Fruit fly (Drosophila melanogaster) whole organism, embryonic: ENCODE results near the gene CycB3.

Experiments
- Atf-2 ChIP-seq: fragments of 200-800 bp; sonication (Bioruptor generic); optimal IDR thresholded peaks from 2 replicates; lab custom pipeline; 2016; ENCODE audit warnings: missing biosample characterization, missing genetic modification characterization
- Bgb ChIP-seq: fragments of 200-800 bp; sonication (Bioruptor generic); IDR thresholded peaks from 2 replicates; pipeline ENCODE4 v1.3.6; 2022; ENCODE audit warnings: missing biosample characterization, missing genetic modification characterization; ENCODE audit not compliant: partially characterized antibody
- CG11723 ChIP-seq: fragments of 200-800 bp; sonication (Bioruptor generic); optimal IDR thresholded peaks from 2 replicates; lab custom pipeline; 2017; ENCODE audit warnings: missing biosample characterization, mild to moderate bottlenecking, missing genetic modification characterization
- CG13424 ChIP-seq: fragments of 200-800 bp; sonication (Bioruptor generic); optimal IDR thresholded peaks from 2 replicates; lab custom pipeline; 2019; ENCODE audit warnings: missing biosample characterization, mild to moderate bottlenecking, missing genetic modification characterization, moderate library complexity
- CG14441 ChIP-seq: fragments of 200-800 bp; sonication (Bioruptor generic); IDR thresholded peaks from 2 replicates; pipeline ENCODE4 v1.3.6; 2022; ENCODE audit warnings: missing biosample characterization, missing genetic modification characterization
- CG14860 ChIP-seq: fragments of 200-800 bp; sonication (Bioruptor generic); IDR thresholded peaks from 3 replicates; pipeline ENCODE4 v1.3.6; 2022; ENCODE audit warnings: missing biosample characterization, missing genetic modification characterization; ENCODE audit not compliant: partially characterized antibody
- CG15011 ChIP-seq: fragments of 200-800 bp; sonication (Bioruptor generic); optimal IDR thresholded peaks from 3 replicates; lab custom pipeline; 2018; ENCODE audit warnings: missing biosample characterization, mild to moderate bottlenecking, missing genetic modification characterization
- CG15269 ChIP-seq: fragments of 200-800 bp; sonication (Bioruptor generic); optimal IDR thresholded peaks from 2 replicates; lab custom pipeline; 2018; ENCODE audit warnings: missing biosample characterization, mild to moderate bottlenecking, missing genetic modification characterization, moderate library complexity
- CG1602 ChIP-seq: fragments of 200-800 bp; sonication (Bioruptor generic); optimal IDR thresholded peaks from 3 replicates; lab custom pipeline; 2016; ENCODE audit warnings: missing biosample characterization, missing genetic modification characterization
- CG17829 ChIP-seq: fragments of 200-800 bp; optimal IDR thresholded peaks from 2 replicates; lab custom pipeline; 2019; ENCODE audit warnings: missing biosample characterization, mild to moderate bottlenecking, missing genetic modification characterization, moderate library complexity
- CG31441 ChIP-seq: fragments of 200-800 bp; sonication (Bioruptor generic); IDR thresholded peaks from 2 replicates; pipeline ENCODE4 v1.3.6; 2022; ENCODE audit warnings: missing biosample characterization, missing genetic modification characterization
- CG3163 ChIP-seq: fragments of 200-800 bp; sonication (Bioruptor generic); optimal IDR thresholded peaks from 3 replicates; lab custom pipeline; 2016; ENCODE audit warnings: missing biosample characterization, missing genetic modification characterization
- CG34224 ChIP-seq: fragments of 200-800 bp; sonication (Bioruptor generic); IDR thresholded peaks from 3 replicates; pipeline ENCODE4 v1.3.6; 2022; ENCODE audit warnings: missing biosample characterization, missing genetic modification characterization; ENCODE audit not compliant: partially characterized antibody
- CG34376 ChIP-seq: fragments of 200-800 bp; sonication (Bioruptor generic); optimal IDR thresholded peaks from 2 replicates; lab custom pipeline; 2018; ENCODE audit warnings: missing biosample characterization, mild to moderate bottlenecking, missing genetic modification characterization
- CG34422 ChIP-seq: fragments of 200-800 bp; sonication (Bioruptor generic); IDR thresholded peaks from 3 replicates; pipeline ENCODE4 v1.3.6; 2022; ENCODE audit warnings: missing biosample characterization, missing genetic modification characterization
- CG6654 ChIP-seq: fragments of 200-800 bp; sonication (Bioruptor generic); optimal IDR thresholded peaks from 2 replicates; lab custom pipeline; 2017; ENCODE audit warnings: missing biosample characterization, mild to moderate bottlenecking, missing genetic modification characterization
- CG8359 ChIP-seq: fragments of 200-800 bp; sonication (Bioruptor generic); optimal IDR thresholded peaks from 2 replicates; lab custom pipeline; 2017; ENCODE audit warnings: missing biosample characterization, mild to moderate bottlenecking, missing genetic modification characterization, borderline replicate concordance
- Dad ChIP-seq: fragments of 200-800 bp; sonication (Bioruptor generic); optimal IDR thresholded peaks from 3 replicates; lab custom pipeline; 2016; ENCODE audit warnings: missing biosample characterization, missing genetic modification characterization
- Fer2 ChIP-seq: fragments of 200-800 bp; sonication (Bioruptor generic); optimal IDR thresholded peaks from 2 replicates; lab custom pipeline; 2018; ENCODE audit warnings: missing biosample characterization, mild to moderate bottlenecking, missing genetic modification characterization, moderate library complexity
- Jarid2 ChIP-seq: fragments of 200-800 bp; sonication (Bioruptor generic); optimal IDR thresholded peaks from 3 replicates; lab custom pipeline; 2017; ENCODE audit warnings: mild to moderate bottlenecking, missing biosample characterization, missing genetic modification reagents, missing genetic modification characterization
- Kr ChIP-seq: fragments of 200-800 bp; sonication (Bioruptor generic); optimal IDR thresholded peaks from 2 replicates; lab custom pipeline; 2017; ENCODE audit warnings: missing biosample characterization, mild to moderate bottlenecking, missing genetic modification characterization
- Lhr ChIP-seq: fragments of 200-800 bp; sonication (Bioruptor generic); optimal IDR thresholded peaks from 3 replicates; lab custom pipeline; 2017; ENCODE audit warnings: mild to moderate bottlenecking, missing biosample characterization, missing genetic modification reagents, missing genetic modification characterization
- Meics ChIP-seq: fragments of 200-800 bp; sonication (Bioruptor generic); optimal IDR thresholded peaks from 2 replicates; lab custom pipeline; 2017; ENCODE audit warnings: missing biosample characterization, mild to moderate bottlenecking, missing genetic modification characterization
- Sox100B ChIP-seq: fragments of 200-800 bp; sonication (Bioruptor generic); optimal IDR thresholded peaks from 3 replicates; lab custom pipeline; 2018; ENCODE audit warnings: missing biosample characterization, mild to moderate bottlenecking, missing genetic modification characterization
- ab ChIP-seq: fragments of 200-800 bp; sonication (Bioruptor generic); optimal IDR thresholded peaks from 2 replicates; lab custom pipeline; 2016; ENCODE audit warnings: missing biosample characterization, missing genetic modification characterization
- ara ChIP-seq: fragments of 200-800 bp; sonication (Bioruptor generic); IDR thresholded peaks from 2 replicates; pipeline ENCODE4 v1.3.6; 2022; ENCODE audit warnings: missing biosample characterization, missing genetic modification characterization
- bigmax ChIP-seq: fragments of 200-800 bp; sonication (Bioruptor generic); optimal IDR thresholded peaks from 2 replicates; lab custom pipeline; 2018; ENCODE audit warnings: missing biosample characterization, mild to moderate bottlenecking, missing genetic modification characterization
- bsh ChIP-seq, 2 experiments: fragments of 200-800 bp; sonication (Bioruptor generic); optimal IDR thresholded peaks; 2 replicates each; lab custom pipeline; 2017 to 2018; ENCODE audit warnings: mild to moderate bottlenecking in 2 of 2, missing biosample characterization in 2 of 2, missing genetic modification characterization in 2 of 2, moderate library complexity in 1 of 2
- cg ChIP-seq: fragments of 200-800 bp; sonication (Bioruptor generic); optimal IDR thresholded peaks from 3 replicates; lab custom pipeline; 2019; ENCODE audit warnings: missing biosample characterization, mild to moderate bottlenecking, missing genetic modification characterization, moderate library complexity
- fd96Cb ChIP-seq: fragments of 200-800 bp; sonication (Bioruptor generic); optimal IDR thresholded peaks from 2 replicates; lab custom pipeline; 2018; ENCODE audit warnings: missing biosample characterization, mild to moderate bottlenecking, missing genetic modification characterization, moderate library complexity
- fru ChIP-seq: fragments of >200 bp; optimal IDR thresholded peaks from 2 replicates; lab custom pipeline; 2017
- ftz-f1 ChIP-seq: fragments of 200-800 bp; sonication (Bioruptor generic); optimal IDR thresholded peaks from 2 replicates; lab custom pipeline; 2016; ENCODE audit warnings: missing biosample characterization, missing genetic modification characterization
- gcm2 ChIP-seq: fragments of 200-800 bp; sonication (Bioruptor generic); optimal IDR thresholded peaks from 2 replicates; lab custom pipeline; 2016; ENCODE audit warnings: missing biosample characterization, missing genetic modification characterization
- hth ChIP-seq: fragments of >200 bp; optimal IDR thresholded peaks from 2 replicates; lab custom pipeline; 2017; ENCODE audit warnings: inconsistent platforms
- insv ChIP-seq, 2 experiments: fragments of 200-800 bp; sonication (Bioruptor generic); optimal IDR thresholded peaks; 3 replicates each; lab custom pipeline; 2016 to 2018; ENCODE audit warnings: missing biosample characterization in 2 of 2, missing genetic modification characterization in 2 of 2
- mam ChIP-seq: fragments of 200-800 bp; sonication (Bioruptor generic); optimal IDR thresholded peaks from 3 replicates; lab custom pipeline; 2016; ENCODE audit warnings: missing biosample characterization, missing genetic modification characterization
- nerfin-2 ChIP-seq: fragments of 200-800 bp; sonication (Bioruptor generic); IDR thresholded peaks from 2 replicates; pipeline ENCODE4 v1.3.6; 2022; ENCODE audit warnings: missing biosample characterization, missing genetic modification characterization; ENCODE audit not compliant: partially characterized antibody
- pfk ChIP-seq: fragments of 200-800 bp; sonication (Bioruptor generic); optimal IDR thresholded peaks from 2 replicates; lab custom pipeline; 2018; ENCODE audit warnings: missing biosample characterization, mild to moderate bottlenecking, missing genetic modification characterization, moderate library complexity
- psq ChIP-seq: fragments of 200-800 bp; sonication (Bioruptor generic); optimal IDR thresholded peaks from 2 replicates; lab custom pipeline; 2017; ENCODE audit warnings: missing biosample characterization, missing genetic modification characterization
- repo ChIP-seq: fragments of 200-800 bp; sonication (Bioruptor generic); optimal IDR thresholded peaks from 2 replicates; lab custom pipeline; 2016; ENCODE audit warnings: missing biosample characterization, missing genetic modification characterization
- rib ChIP-seq: fragments of 200-800 bp; sonication (Bioruptor generic); IDR thresholded peaks from 2 replicates; pipeline ENCODE4 v1.3.6; 2022; ENCODE audit warnings: missing biosample characterization, missing genetic modification characterization
- scrt ChIP-seq: fragments of 200-800 bp; sonication (Bioruptor generic); optimal IDR thresholded peaks from 2 replicates; lab custom pipeline; 2018; ENCODE audit warnings: missing biosample characterization, mild to moderate bottlenecking, missing genetic modification characterization, moderate library complexity
- sima ChIP-seq: fragments of 200-800 bp; sonication (Bioruptor generic); optimal IDR thresholded peaks from 2 replicates; lab custom pipeline; 2016; ENCODE audit warnings: missing biosample characterization, missing genetic modification characterization
- tgo ChIP-seq: fragments of 200-800 bp; sonication (Bioruptor generic); IDR thresholded peaks from 3 replicates; pipeline ENCODE4 v1.3.6; 2022; ENCODE audit warnings: missing biosample characterization, missing genetic modification characterization
- tll ChIP-seq, 2 experiments: fragments of 200-800 bp in 1 of 2; fragments of >200 bp in 1 of 2; sonication (Bioruptor generic) in 1 of 2; optimal IDR thresholded peaks; 2 replicates each; lab custom pipeline; 2017 to 2019; ENCODE audit warnings: missing biosample characterization in 2 of 2, missing genetic modification characterization in 2 of 2, mild to moderate bottlenecking in 1 of 2, moderate library complexity in 1 of 2
- unc-4 ChIP-seq: fragments of 200-800 bp; sonication (Bioruptor generic); IDR thresholded peaks from 2 replicates; pipeline ENCODE4 v1.3.6; 2022; ENCODE audit warnings: missing biosample characterization, missing genetic modification characterization; ENCODE audit not compliant: partially characterized antibody
- usp ChIP-seq: fragments of >200 bp; optimal IDR thresholded peaks from 2 replicates; lab custom pipeline; 2017; ENCODE audit warnings: missing biosample characterization, missing genetic modification characterization
- wek ChIP-seq: fragments of 200-800 bp; sonication (Bioruptor generic); optimal IDR thresholded peaks from 3 replicates; lab custom pipeline; 2018; ENCODE audit warnings: missing biosample characterization, mild to moderate bottlenecking, missing genetic modification characterization, moderate library complexity
- zfh1 ChIP-seq: fragments of 200-800 bp; sonication (Bioruptor generic); IDR thresholded peaks from 3 replicates; pipeline ENCODE4 v1.3.6; 2022; ENCODE audit warnings: missing biosample characterization, missing genetic modification characterization

CycB3 gene

DNA sequence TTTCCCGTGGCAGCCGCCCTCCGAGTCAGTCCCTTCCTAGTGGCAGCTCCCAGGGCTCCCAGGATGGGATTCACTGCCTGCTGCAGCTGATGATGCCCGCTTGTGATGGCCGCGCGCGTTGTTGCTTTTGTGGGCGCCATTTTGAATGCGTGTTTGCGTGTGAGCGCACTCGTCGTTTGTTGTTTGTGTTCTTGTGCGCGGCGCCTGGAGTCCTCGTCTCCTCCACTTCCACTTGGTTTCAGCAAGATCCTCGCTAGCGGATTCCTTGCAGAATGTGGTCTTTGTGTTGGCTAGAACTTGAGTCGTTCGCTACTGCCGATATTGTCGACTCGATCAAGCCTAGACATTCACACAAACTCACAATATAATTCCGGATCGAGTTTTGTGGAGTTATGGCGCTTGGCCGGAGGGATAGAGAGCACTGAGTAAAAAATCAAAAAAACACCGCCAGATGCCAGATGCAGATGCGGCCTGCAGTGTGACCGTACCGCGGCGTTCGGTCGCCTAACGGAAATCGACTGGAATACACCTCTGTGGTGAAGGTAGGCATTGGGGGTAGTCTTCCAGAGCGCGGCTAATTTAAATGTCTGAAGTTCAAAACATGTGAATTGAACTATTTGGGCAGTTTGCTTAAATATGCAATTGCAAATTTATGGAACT lies at the start of gene CycB3 (continued):
- no peak for TF ChIP-seq CG13424 (tag; lab: Kevin White, UChicago)
- peak; percentile 43; the same call in 1 of the 3 replicates for TF ChIP-seq zfh1 (GFP tag; lab: Robert Waterston, UW)
- TF ChIP-seq pfk (GFP tag; lab: Kevin White, UChicago): peak; percentile 38
- no peak for TF ChIP-seq hth (lab: Kevin White, UChicago)
- TF ChIP-seq psq (GFP tag; lab: Kevin White, UChicago): no peak
- no peak for TF ChIP-seq fru
- no peak for TF ChIP-seq ab (GFP tag; lab: Kevin White, UChicago)
- TF ChIP-seq scrt (GFP tag; lab: Kevin White, UChicago): no peak
- no peak for TF ChIP-seq sima (GFP tag; lab: Kevin White, UChicago)
- no peak for TF ChIP-seq CG1602
- TF ChIP-seq cg: peak; percentile 1
- peak in 1 of 2 experiments; percentile 58 for TF ChIP-seq insv (GFP tag; optimal IDR thresholded peaks at IDR 0.05; lab: Kevin White, UChicago)
- no peak for TF ChIP-seq rib (GFP tag; lab: Robert Waterston, UW)
- no peak for TF ChIP-seq mam (GFP tag; lab: Kevin White, UChicago)
- TF ChIP-seq CG17829 (tag; lab: Kevin White, UChicago): peak; percentile 54
- no peak for TF ChIP-seq bigmax (GFP tag; lab: Kevin White, UChicago)
- TF ChIP-seq tgo (GFP tag; lab: Robert Waterston, UW): no peak
- TF ChIP-seq Jarid2 (GFP tag; lab: Kevin White, UChicago): peak; percentile 26
- no peak for TF ChIP-seq Kr
- TF ChIP-seq CG15269 (tag; lab: Kevin White, UChicago): no peak
- TF ChIP-seq bsh (GFP tag; optimal IDR thresholded peaks at IDR 0.05; lab: Kevin White, UChicago): no peak
- TF ChIP-seq ftz-f1 (GFP tag; lab: Kevin White, UChicago): no peak
- TF ChIP-seq Sox100B (GFP tag; lab: Kevin White, UChicago): no peak
- TF ChIP-seq Meics (GFP tag; lab: Kevin White, UChicago): no peak
- TF ChIP-seq tll (GFP tag; optimal IDR thresholded peaks at IDR 0.05; lab: Kevin White, UChicago): peak in 1 of 2 experiments; percentile 33
- TF ChIP-seq ara (GFP tag; lab: Robert Waterston, UW): no peak
- TF ChIP-seq CG11723: peak; percentile 3
- TF ChIP-seq CG34376 (GFP tag; lab: Kevin White, UChicago): no peak
- no peak for TF ChIP-seq CG34224 (GFP tag; lab: Robert Waterston, UW)
- TF ChIP-seq usp: no peak
- TF ChIP-seq Fer2 (tag; lab: Kevin White, UChicago): no peak
- TF ChIP-seq CG31441: no peak
- TF ChIP-seq Bgb (GFP tag; lab: Robert Waterston, UW): peak; percentile 56; the same call in 1 of the 2 replicates
- peak; percentile 2 for TF ChIP-seq Dad (GFP tag; lab: Kevin White, UChicago)
- TF ChIP-seq CG34422: 0 out of 3 replicates have a peak, but pooled peaks have one; percentile 22
- TF ChIP-seq CG15011 (GFP tag; lab: Kevin White, UChicago): no peak
- peak; percentile 25 for TF ChIP-seq repo (GFP tag; lab: Kevin White, UChicago)
- TF ChIP-seq Lhr: peak; percentile 43
- no peak for TF ChIP-seq CG8359 (GFP tag; lab: Kevin White, UChicago)
- no peak for TF ChIP-seq CG6654 (GFP tag; lab: Kevin White, UChicago)
- 0 out of 2 replicates have a peak, but pooled peaks have one; percentile 27 for TF ChIP-seq unc-4 (GFP tag; lab: Robert Waterston, UW)
- no peak for TF ChIP-seq fd96Cb (tag; lab: Kevin White, UChicago)
- no peak for TF ChIP-seq CG14860 (GFP tag; lab: Robert Waterston, UW)
- TF ChIP-seq nerfin-2: 0 out of 2 replicates have a peak, but pooled peaks have one; percentile 19
- no peak for TF ChIP-seq Atf-2 (GFP tag; lab: Kevin White, UChicago)
- no peak for TF ChIP-seq gcm2 (GFP tag; lab: Kevin White, UChicago)
- TF ChIP-seq CG14441: no peak
- TF ChIP-seq CG3163 (GFP tag; lab: Kevin White, UChicago): no peak
- TF ChIP-seq wek (GFP tag; lab: Kevin White, UChicago): peak; percentile 100
